Fruit fly (Drosophila melanogaster) whole organism, adult: ENCODE measurements around the gene CG43774.

ENCODE experiments used
- CG11617 ChIP-seq: fragments of 200-800 bp; sonication (Bioruptor generic); optimal IDR thresholded peaks from 2 replicates; lab custom pipeline; 2017; ENCODE audit warnings: mild to moderate bottlenecking, missing biosample characterization, missing genetic modification reagents, missing genetic modification characterization
- CG33017 ChIP-seq: fragments of 200-800 bp; sonication (Bioruptor generic); optimal IDR thresholded peaks from 2 replicates; lab custom pipeline; 2018; ENCODE audit warnings: missing biosample characterization, mild to moderate bottlenecking, missing genetic modification characterization, moderate library complexity
- Crg-1 ChIP-seq: fragments of 200-800 bp; sonication (Bioruptor generic); optimal IDR thresholded peaks from 2 replicates; lab custom pipeline; 2016; ENCODE audit warnings: missing biosample characterization, missing genetic modification characterization
- Hr96 ChIP-seq: fragments of 200-800 bp; sonication (Bioruptor generic); optimal IDR thresholded peaks from 2 replicates; lab custom pipeline; 2016; ENCODE audit warnings: missing biosample characterization, missing genetic modification characterization
- bab1 ChIP-seq: fragments of 200-800 bp; sonication (Bioruptor generic); optimal IDR thresholded peaks from 3 replicates; lab custom pipeline; 2019; ENCODE audit warnings: missing biosample characterization, mild to moderate bottlenecking, missing genetic modification characterization, moderate library complexity
- cnc ChIP-seq, 2 experiments: fragments of >200 bp; optimal IDR thresholded peaks; 2 replicates each; lab custom pipeline; 2017
- ovo ChIP-seq: fragments of 200-800 bp; sonication (Bioruptor generic); optimal IDR thresholded peaks from 2 replicates; lab custom pipeline; 2016; ENCODE audit warnings: missing biosample characterization, missing genetic modification characterization
- tj ChIP-seq: fragments of 200-800 bp; sonication (Bioruptor generic); optimal IDR thresholded peaks from 3 replicates; lab custom pipeline; 2017; ENCODE audit warnings: missing biosample characterization, mild to moderate bottlenecking, missing genetic modification characterization, moderate library complexity
- toe ChIP-seq: fragments of 200-800 bp; sonication (Bioruptor generic); optimal IDR thresholded peaks from 2 replicates; lab custom pipeline; 2016; ENCODE audit warnings: missing biosample characterization, missing genetic modification characterization

dm6 chr2L:4025077-4025476 is 16.6 kb downstream of the CG43774 start:
- no peak for TF ChIP-seq tj (GFP tag; lab: Kevin White, UChicago)
- TF ChIP-seq ovo (GFP tag; lab: Kevin White, UChicago), result no peak
- TF ChIP-seq CG11617, result no peak
- no peak for TF ChIP-seq bab1 (GFP tag; lab: Kevin White, UChicago)
- TF ChIP-seq CG33017 (tag; lab: Kevin White, UChicago), result no peak
- TF ChIP-seq Hr96 (GFP tag; lab: Kevin White, UChicago), result no peak
- TF ChIP-seq Crg-1, result no peak
- no peak for TF ChIP-seq cnc (optimal IDR thresholded peaks at IDR 0.05; lab: Kevin White, UChicago)
- TF ChIP-seq toe (GFP tag; lab: Kevin White, UChicago), result no peak
